Fruit fly (Drosophila melanogaster) whole organism, adult: ENCODE measurements around the gene mesh.

Experiments used
- CG11617 ChIP-seq: fragments of 200-800 bp; sonication (Bioruptor generic); optimal IDR thresholded peaks from 2 replicates; lab custom pipeline; 2017; ENCODE audit warnings: mild to moderate bottlenecking, missing biosample characterization, missing genetic modification reagents, missing genetic modification characterization
- CG12768 ChIP-seq: fragments of 200-800 bp; sonication (Bioruptor generic); optimal IDR thresholded peaks from 2 replicates; lab custom pipeline; 2017; ENCODE audit warnings: missing biosample characterization, missing genetic modification characterization, mild to moderate bottlenecking, moderate library complexity, missing genetic modification reagents
- CG14711 ChIP-seq: fragments of 200-800 bp; sonication (Bioruptor generic); optimal IDR thresholded peaks from 2 replicates; lab custom pipeline; 2018; ENCODE audit warnings: missing biosample characterization, mild to moderate bottlenecking, missing genetic modification characterization, moderate library complexity
- CG1620 ChIP-seq: fragments of 200-800 bp; sonication (Bioruptor generic); optimal IDR thresholded peaks from 2 replicates; lab custom pipeline; 2016; ENCODE audit warnings: missing biosample characterization, missing genetic modification characterization
- CG33017 ChIP-seq: fragments of 200-800 bp; sonication (Bioruptor generic); optimal IDR thresholded peaks from 2 replicates; lab custom pipeline; 2018; ENCODE audit warnings: missing biosample characterization, mild to moderate bottlenecking, missing genetic modification characterization, moderate library complexity
- CG5204 ChIP-seq: fragments of 200-800 bp; sonication (Bioruptor generic); optimal IDR thresholded peaks from 2 replicates; lab custom pipeline; 2016; ENCODE audit warnings: missing biosample characterization, missing genetic modification characterization
- Clk ChIP-seq: fragments of 200-800 bp; sonication (Bioruptor generic); optimal IDR thresholded peaks from 2 replicates; lab custom pipeline; 2017; ENCODE audit warnings: missing biosample characterization, missing genetic modification characterization
- Mnt ChIP-seq: fragments of 200-800 bp; sonication (Bioruptor generic); optimal IDR thresholded peaks from 2 replicates; lab custom pipeline; 2016; ENCODE audit warnings: missing biosample characterization, mild to moderate bottlenecking, missing genetic modification characterization
- bab1 ChIP-seq: fragments of 200-800 bp; sonication (Bioruptor generic); optimal IDR thresholded peaks from 3 replicates; lab custom pipeline; 2019; ENCODE audit warnings: missing biosample characterization, mild to moderate bottlenecking, missing genetic modification characterization, moderate library complexity
- cic ChIP-seq: fragments of 200-800 bp; sonication (Bioruptor generic); optimal IDR thresholded peaks from 2 replicates; lab custom pipeline; 2017; ENCODE audit warnings: missing biosample characterization, mild to moderate bottlenecking, missing genetic modification characterization, moderate library complexity
- cnc ChIP-seq, 2 experiments: fragments of >200 bp; optimal IDR thresholded peaks; 2 replicates each; lab custom pipeline; 2017
- kay ChIP-seq: fragments of 200-800 bp; sonication (Bioruptor generic); peaks from one replicate; lab custom pipeline; 2016; ENCODE audit warnings: missing biosample characterization, missing genetic modification characterization, borderline replicate concordance
- pad ChIP-seq: fragments of 200-800 bp; sonication (Bioruptor generic); optimal IDR thresholded peaks from 3 replicates; lab custom pipeline; 2017; ENCODE audit warnings: missing biosample characterization, missing genetic modification characterization, mild to moderate bottlenecking, moderate library complexity, missing genetic modification reagents
- tj ChIP-seq: fragments of 200-800 bp; sonication (Bioruptor generic); optimal IDR thresholded peaks from 3 replicates; lab custom pipeline; 2017; ENCODE audit warnings: missing biosample characterization, mild to moderate bottlenecking, missing genetic modification characterization, moderate library complexity

dm6 chr3R:31218997-31219992 is 23.7 kb upstream of the mesh start, which contains the start of gene ATPsynC:
- TF ChIP-seq cnc (optimal IDR thresholded peaks at IDR 0.05; lab: Kevin White, UChicago) = no peak
- TF ChIP-seq tj = peak; percentile 67
- TF ChIP-seq pad = peak; percentile 49
- TF ChIP-seq Clk (GFP tag; lab: Kevin White, UChicago) = no peak
- no peak for TF ChIP-seq CG5204
- no peak for TF ChIP-seq kay
- TF ChIP-seq Mnt (GFP tag; lab: Kevin White, UChicago) = peak; percentile 90
- TF ChIP-seq bab1 (GFP tag; lab: Kevin White, UChicago) = peak; percentile 79
- peak; percentile 39 for TF ChIP-seq CG33017 (tag; lab: Kevin White, UChicago)
- peak; percentile 67 for TF ChIP-seq CG12768
- peak; percentile 69 for TF ChIP-seq cic (GFP tag; lab: Kevin White, UChicago)
- peak; percentile 40 for TF ChIP-seq CG1620 (GFP tag; lab: Kevin White, UChicago)
- no peak for TF ChIP-seq CG11617 (GFP tag; lab: Kevin White, UChicago)
- peak; percentile 9 for TF ChIP-seq CG14711 (tag; lab: Kevin White, UChicago)
